Fruit fly (Drosophila melanogaster) whole organism, embryonic: ENCODE results near the gene TTLL4A.
A peak's percentile ranks its signal among the peaks of the same experiment; 100 is the strongest.

Experiments used
- Bdp1 ChIP-seq: fragments of 200-800 bp; sonication (Bioruptor generic); optimal IDR thresholded peaks from 3 replicates; lab custom pipeline; 2016; ENCODE audit warnings: missing biosample characterization, missing genetic modification characterization
- CG1024 ChIP-seq: fragments of 200-800 bp; sonication (Bioruptor generic); IDR thresholded peaks from 2 replicates; pipeline ENCODE4 v1.3.6; 2022; ENCODE audit warnings: missing biosample characterization, missing genetic modification characterization
- CG10565 ChIP-seq: fragments of 200-800 bp; sonication (Bioruptor generic); optimal IDR thresholded peaks from 3 replicates; lab custom pipeline; 2016; ENCODE audit warnings: missing biosample characterization, mild to moderate bottlenecking, missing genetic modification characterization
- CG11695 ChIP-seq: fragments of 200-800 bp; sonication (Bioruptor generic); IDR thresholded peaks from 3 replicates; pipeline ENCODE4 v1.3.6; 2022; ENCODE audit warnings: missing biosample characterization, missing genetic modification characterization
- CG12299 ChIP-seq: fragments of 200-800 bp; sonication (Bioruptor generic); optimal IDR thresholded peaks from 2 replicates; lab custom pipeline; 2018; ENCODE audit warnings: missing biosample characterization, mild to moderate bottlenecking, missing genetic modification characterization
- CG1233 ChIP-seq: fragments of 200-800 bp; sonication (Bioruptor generic); optimal IDR thresholded peaks from 4 replicates; lab custom pipeline; 2018; ENCODE audit warnings: missing biosample characterization, mild to moderate bottlenecking, missing genetic modification characterization
- CG13894 ChIP-seq: fragments of 200-800 bp; sonication (Bioruptor generic); optimal IDR thresholded peaks from 3 replicates; lab custom pipeline; 2018; ENCODE audit warnings: missing biosample characterization, mild to moderate bottlenecking, missing genetic modification characterization, moderate library complexity
- CG14860 ChIP-seq: fragments of 200-800 bp; sonication (Bioruptor generic); IDR thresholded peaks from 3 replicates; pipeline ENCODE4 v1.3.6; 2022; ENCODE audit warnings: missing biosample characterization, missing genetic modification characterization; ENCODE audit not compliant: partially characterized antibody
- CG17829 ChIP-seq: fragments of 200-800 bp; optimal IDR thresholded peaks from 2 replicates; lab custom pipeline; 2019; ENCODE audit warnings: missing biosample characterization, mild to moderate bottlenecking, missing genetic modification characterization, moderate library complexity
- CG18262 ChIP-seq: fragments of 200-800 bp; optimal IDR thresholded peaks from 3 replicates; lab custom pipeline; 2019; ENCODE audit warnings: missing biosample characterization, mild to moderate bottlenecking, missing genetic modification characterization, moderate library complexity
- CG2889 ChIP-seq: fragments of 200-800 bp; sonication (Bioruptor generic); IDR thresholded peaks from 3 replicates; pipeline ENCODE4 v1.3.6; 2022; ENCODE audit warnings: missing biosample characterization, missing genetic modification characterization
- CG31224 ChIP-seq: fragments of 200-800 bp; sonication (Bioruptor generic); IDR thresholded peaks from 2 replicates; pipeline ENCODE4 v1.3.6; 2022; ENCODE audit warnings: missing biosample characterization, missing genetic modification characterization
- CG5180 ChIP-seq: fragments of 200-800 bp; sonication (Bioruptor generic); optimal IDR thresholded peaks from 3 replicates; lab custom pipeline; 2017; ENCODE audit warnings: missing biosample characterization, missing genetic modification characterization, mild to moderate bottlenecking, moderate library complexity, missing genetic modification reagents
- CG9215 ChIP-seq: fragments of 200-800 bp; sonication (Bioruptor generic); IDR thresholded peaks from 2 replicates; pipeline ENCODE4 v1.3.6; 2022; ENCODE audit warnings: missing biosample characterization, missing genetic modification characterization
- CG9727 ChIP-seq: fragments of 200-800 bp; sonication (Bioruptor generic); optimal IDR thresholded peaks from 3 replicates; lab custom pipeline; 2017; ENCODE audit warnings: missing biosample characterization, mild to moderate bottlenecking, missing genetic modification characterization
- CTCF ChIP-seq: fragments of 200-800 bp; sonication (Bioruptor generic); optimal IDR thresholded peaks from 2 replicates; lab custom pipeline; 2017; ENCODE audit warnings: missing biosample characterization, mild to moderate bottlenecking, missing genetic modification characterization, moderate library complexity
- Camta ChIP-seq: fragments of 200-800 bp; sonication (Bioruptor generic); optimal IDR thresholded peaks from 2 replicates; lab custom pipeline; 2016; ENCODE audit warnings: missing biosample characterization, missing genetic modification characterization
- CrebB ChIP-seq: fragments of 200-800 bp; sonication (Bioruptor generic); optimal IDR thresholded peaks from 3 replicates; lab custom pipeline; 2018; ENCODE audit warnings: missing biosample characterization, mild to moderate bottlenecking, missing genetic modification characterization
- Deaf1 ChIP-seq: fragments of 200-800 bp; optimal IDR thresholded peaks from 3 replicates; lab custom pipeline; 2019; ENCODE audit warnings: missing biosample characterization, mild to moderate bottlenecking, missing genetic modification characterization, moderate library complexity
- Dll ChIP-seq: fragments of 200-800 bp; sonication (Bioruptor generic); IDR thresholded peaks from 4 replicates; pipeline ENCODE4 v1.3.6; 2022; ENCODE audit warnings: missing biosample characterization, missing genetic modification characterization; ENCODE audit not compliant: partially characterized antibody
- Ets97D ChIP-seq: fragments of 200-800 bp; sonication (Bioruptor generic); optimal IDR thresholded peaks from 3 replicates; lab custom pipeline; 2016; ENCODE audit warnings: missing biosample characterization, missing genetic modification characterization
- Hr78 ChIP-seq, 2 experiments: fragments of 200-800 bp in 1 of 2; fragments of >200 bp in 1 of 2; sonication (Bioruptor generic) in 1 of 2; optimal IDR thresholded peaks; 2 replicates each; lab custom pipeline; 2017 to 2019; ENCODE audit warnings: missing biosample characterization in 2 of 2, missing genetic modification characterization in 2 of 2, mild to moderate bottlenecking in 1 of 2, moderate library complexity in 1 of 2
- Lpt ChIP-seq: fragments of >200 bp; optimal IDR thresholded peaks from 2 replicates; lab custom pipeline; 2018; ENCODE audit warnings: missing biosample characterization, missing genetic modification characterization
- Max ChIP-seq: fragments of 200-800 bp; sonication (Bioruptor generic); optimal IDR thresholded peaks from 2 replicates; lab custom pipeline; 2016; ENCODE audit warnings: missing biosample characterization, mild to moderate bottlenecking, missing genetic modification characterization
- NFAT ChIP-seq: fragments of 200-800 bp; sonication (Bioruptor generic); IDR thresholded peaks from 2 replicates; pipeline ENCODE4 v1.3.6; 2022; ENCODE audit warnings: missing biosample characterization, missing genetic modification characterization
- Pdp1 ChIP-seq, 2 experiments: fragments of 200-800 bp; sonication (Bioruptor generic); optimal IDR thresholded peaks; 3 replicates each; lab custom pipeline; 2016; ENCODE audit warnings: missing biosample characterization in 2 of 2, missing genetic modification characterization in 2 of 2, mild to moderate bottlenecking in 1 of 2, moderate library complexity in 1 of 2
- bbx ChIP-seq: fragments of 200-800 bp; sonication (Bioruptor generic); IDR thresholded peaks from 2 replicates; pipeline ENCODE4 v1.3.6; 2022; ENCODE audit warnings: missing biosample characterization, missing genetic modification characterization; ENCODE audit not compliant: partially characterized antibody
- bowl ChIP-seq: fragments of 200-800 bp; sonication (Bioruptor generic); IDR thresholded peaks from 2 replicates; pipeline ENCODE4 v1.3.6; 2022; ENCODE audit warnings: missing biosample characterization, missing genetic modification characterization
- dm ChIP-seq: fragments of 200-800 bp; sonication (Bioruptor generic); optimal IDR thresholded peaks from 3 replicates; lab custom pipeline; 2016; ENCODE audit warnings: missing biosample characterization, missing genetic modification characterization
- dmrt11E ChIP-seq: fragments of 200-800 bp; sonication (Bioruptor generic); optimal IDR thresholded peaks from 3 replicates; lab custom pipeline; 2018; ENCODE audit warnings: missing biosample characterization, mild to moderate bottlenecking, missing genetic modification characterization, moderate library complexity
- gsb ChIP-seq: fragments of 200-800 bp; sonication (Bioruptor generic); IDR thresholded peaks from 2 replicates; pipeline ENCODE4 v1.3.6; 2022; ENCODE audit warnings: missing biosample characterization, missing genetic modification characterization
- gsb-n ChIP-seq: fragments of 200-800 bp; sonication (Bioruptor generic); optimal IDR thresholded peaks from 3 replicates; lab custom pipeline; 2018; ENCODE audit warnings: missing biosample characterization, mild to moderate bottlenecking, missing genetic modification characterization
- klu ChIP-seq: fragments of 200-800 bp; sonication (Bioruptor generic); IDR thresholded peaks from 2 replicates; pipeline ENCODE4 v1.3.6; 2022; ENCODE audit warnings: missing biosample characterization, missing genetic modification characterization
- lab ChIP-seq: fragments of 200-800 bp; sonication (Bioruptor generic); optimal IDR thresholded peaks from 3 replicates; lab custom pipeline; 2017; ENCODE audit warnings: missing biosample characterization, missing genetic modification characterization, mild to moderate bottlenecking, moderate library complexity, missing genetic modification reagents
- maf-S ChIP-seq: fragments of 200-800 bp; sonication (Bioruptor generic); optimal IDR thresholded peaks from 2 replicates; lab custom pipeline; 2016; ENCODE audit warnings: missing biosample characterization, missing genetic modification characterization
- nau ChIP-seq: fragments of 200-800 bp; sonication (Bioruptor generic); optimal IDR thresholded peaks from 3 replicates; lab custom pipeline; 2017; ENCODE audit warnings: missing biosample characterization, mild to moderate bottlenecking, missing genetic modification characterization, missing genetic modification reagents
- p53 ChIP-seq: fragments of 200-800 bp; sonication (Bioruptor generic); optimal IDR thresholded peaks from 2 replicates; lab custom pipeline; 2016; ENCODE audit warnings: missing biosample characterization, missing genetic modification characterization
- prd ChIP-seq, 3 experiments: fragments of >200 bp in 2 of 3; fragments of 200-800 bp in 1 of 3; sonication (Bioruptor generic) in 1 of 3; optimal IDR thresholded peaks in 2 of 3; IDR thresholded peaks in 1 of 3; 2 replicates in 2 of 3; 3 replicates in 1 of 3; pipeline versions ENCODE4 v1.3.6 to Lab custom; 2017 to 2022; ENCODE audit warnings: missing biosample characterization in 1 of 3, missing genetic modification characterization in 1 of 3
- pzg ChIP-seq: fragments of 200-800 bp; sonication (Bioruptor generic); optimal IDR thresholded peaks from 3 replicates; lab custom pipeline; 2018; ENCODE audit warnings: missing biosample characterization, mild to moderate bottlenecking, missing genetic modification characterization, moderate library complexity
- run ChIP-seq: fragments of 200-800 bp; sonication (Bioruptor generic); optimal IDR thresholded peaks from 3 replicates; lab custom pipeline; 2018; ENCODE audit warnings: missing biosample characterization, mild to moderate bottlenecking, missing genetic modification characterization
- shn ChIP-seq: fragments of 200-800 bp; sonication (Bioruptor generic); optimal IDR thresholded peaks from 3 replicates; lab custom pipeline; 2016; ENCODE audit warnings: missing biosample characterization, missing genetic modification characterization
- slbo ChIP-seq: fragments of 200-800 bp; sonication (Bioruptor generic); IDR thresholded peaks from 2 replicates; pipeline ENCODE4 v1.3.6; 2022; ENCODE audit warnings: missing biosample characterization, missing genetic modification characterization
- toy ChIP-seq: fragments of 200-800 bp; sonication (Bioruptor generic); IDR thresholded peaks from 2 replicates; pipeline ENCODE4 v1.3.6; 2022; ENCODE audit warnings: missing biosample characterization, missing genetic modification characterization
- unc-4 ChIP-seq: fragments of 200-800 bp; sonication (Bioruptor generic); IDR thresholded peaks from 2 replicates; pipeline ENCODE4 v1.3.6; 2022; ENCODE audit warnings: missing biosample characterization, missing genetic modification characterization; ENCODE audit not compliant: partially characterized antibody
- wdn ChIP-seq: fragments of 200-800 bp; sonication (Bioruptor generic); IDR thresholded peaks from 2 replicates; pipeline ENCODE4 v1.3.6; 2022; ENCODE audit warnings: missing biosample characterization, missing genetic modification characterization
- z ChIP-seq: fragments of 200-800 bp; sonication (Bioruptor generic); IDR thresholded peaks from 3 replicates; pipeline ENCODE4 v1.3.6; 2022; ENCODE audit warnings: missing biosample characterization, missing genetic modification characterization

Gene TTLL4A

DNA sequence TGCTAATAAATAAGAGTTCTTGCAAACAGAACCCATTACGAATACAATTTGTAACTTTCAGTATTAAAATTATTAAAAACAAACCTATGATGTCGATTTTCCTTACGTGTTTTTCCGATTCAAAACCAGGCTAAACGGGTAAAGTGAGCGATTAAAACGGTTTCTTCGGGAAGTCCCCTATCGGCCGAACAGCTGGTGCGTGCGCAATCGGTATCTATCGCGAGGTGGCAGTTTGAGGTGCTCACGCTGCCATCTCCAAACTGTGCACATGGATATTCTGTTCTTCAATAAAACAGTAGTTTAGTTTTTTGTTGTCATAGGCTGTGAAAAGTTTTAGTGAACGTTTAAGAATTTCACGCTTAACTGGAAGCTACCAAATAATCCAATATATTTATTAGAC, at the start of gene TTLL4A (continued):
- TF ChIP-seq bbx (GFP tag; lab: Robert Waterston, UW): peak; percentile 99
- TF ChIP-seq, all 482 proteins: peak for 97

DNA sequence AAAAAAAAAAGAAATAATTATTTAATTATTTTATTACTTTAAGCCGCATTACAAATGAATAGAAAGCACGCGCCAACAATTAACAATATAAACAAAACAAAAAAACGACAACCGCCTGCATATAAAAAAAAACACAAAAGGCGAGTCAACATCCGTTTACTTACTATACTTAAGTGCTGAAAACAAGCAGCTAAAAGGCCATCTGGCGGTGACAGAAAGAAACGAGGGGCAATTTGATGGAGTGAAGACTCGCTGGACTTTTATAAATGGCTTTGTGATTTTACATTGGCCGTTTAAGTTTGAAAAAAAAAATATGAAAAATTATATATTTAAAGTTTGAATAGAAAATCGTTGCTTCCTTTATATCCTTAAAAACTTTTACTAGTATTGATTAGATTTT, 49.0 kb upstream of the TTLL4A start:
- TF ChIP-seq Camta (GFP tag; lab: Kevin White, UChicago): no peak
- TF ChIP-seq lab (GFP tag; lab: Kevin White, UChicago): no peak
- TF ChIP-seq gsb (GFP tag; lab: Robert Waterston, UW): no peak
- no peak for TF ChIP-seq CG5180 (GFP tag; lab: Kevin White, UChicago)
- peak; percentile 80 for TF ChIP-seq CTCF (GFP tag; lab: Kevin White, UChicago)

- no peak for TF ChIP-seq unc-4 (GFP tag; lab: Robert Waterston, UW)
- TF ChIP-seq CG11695: no peak
- TF ChIP-seq z (GFP tag; lab: Robert Waterston, UW): 0 out of 3 replicates have a peak, but pooled peaks have one; percentile 23
- TF ChIP-seq dmrt11E (tag; lab: Kevin White, UChicago): no peak
- TF ChIP-seq Deaf1 (tag; lab: Kevin White, UChicago): peak; percentile 94
- TF ChIP-seq CG12299 (tag; lab: Kevin White, UChicago): no peak
- TF ChIP-seq, all 482 proteins: peak for 2
Observed at dm6 chr2L:10963979-10964378, 25.2 kb upstream of the TTLL4A start, which contains the start of gene dpr2. Gene dpr2 (minus strand): TSS chr2L:10964153.

- TF ChIP-seq NFAT (no peak), Lpt (no peak), CG1233 (GFP tag; lab: Kevin White, UChicago) (peak; percentile 30), toy (GFP tag; lab: Robert Waterston, UW) (no peak), wdn (GFP tag; lab: Robert Waterston, UW) (no peak), CG14860 (no peak), CTCF (GFP tag; lab: Kevin White, UChicago) (peak; percentile 75), CG17829 (tag; lab: Kevin White, UChicago) (peak; percentile 61), pzg (GFP tag; lab: Kevin White, UChicago) (peak; percentile 9), Pdp1 (GFP tag; optimal IDR thresholded peaks at IDR 0.05; lab: Kevin White, UChicago) (no peak), CG31224 (GFP tag; lab: Robert Waterston, UW) (no peak), nau (no peak), CG18262 (no peak), CG9215 (no peak), Bdp1 (GFP tag; lab: Kevin White, UChicago) (peak; percentile 14), maf-S (GFP tag; lab: Kevin White, UChicago) (no peak), gsb-n (tag; lab: Kevin White, UChicago) (peak; percentile 29), dm (GFP tag; lab: Kevin White, UChicago) (peak; percentile 4), CG13894 (no peak), klu (GFP tag; lab: Robert Waterston, UW) (no peak), Dll (no peak), CG9727 (GFP tag; lab: Kevin White, UChicago) (no peak), Ets97D (GFP tag; lab: Kevin White, UChicago) (peak; percentile 88), CG1024 (GFP tag; lab: Robert Waterston, UW) (no peak), bowl (GFP tag; lab: Robert Waterston, UW) (no peak), shn (GFP tag; lab: Kevin White, UChicago) (no peak), prd (optimal IDR thresholded peaks at IDR 0.05; lab: Kevin White, UChicago) (no peak), prd (GFP tag; IDR thresholded peaks at IDR 0.05; lab: Robert Waterston, UW) (no peak), slbo (GFP tag; lab: Robert Waterston, UW) (no peak), run (tag; lab: Kevin White, UChicago) (no peak), CG2889 (GFP tag; lab: Robert Waterston, UW) (no peak), p53 (GFP tag; lab: Kevin White, UChicago) (no peak), Max (GFP tag; lab: Kevin White, UChicago) (no peak), Hr78 (GFP tag; optimal IDR thresholded peaks at IDR 0.05; lab: Kevin White, UChicago) (no peak), CrebB (tag; lab: Kevin White, UChicago) (no peak), CG10565 (GFP tag; lab: Kevin White, UChicago) (no peak)
Observed at dm6 chr2L:10964493-10964892, 24.7 kb upstream of the TTLL4A start.
